Worm (Caenorhabditis elegans) whole organism, L2 larva: Measurements from ENCODE around the gene nhr-137.
A peak's percentile ranks its signal among the peaks of the same experiment; 100 is the strongest.

Experiments
- egl-27 ChIP-seq: sonication (generic microtip); optimal IDR thresholded peaks from 3 replicates; lab custom pipeline; 2017; ENCODE audit warnings: missing biosample characterization, missing genetic modification reagents, missing genetic modification characterization
- elt-1 ChIP-seq: fragments of 150-350 bp; optimal IDR thresholded peaks from 2 replicates; lab custom pipeline; 2014; ENCODE audit warnings: missing biosample characterization, missing genetic modification characterization
- nhr-6 ChIP-seq: fragments of 150-350 bp; optimal IDR thresholded peaks from 2 replicates; lab custom pipeline; 2014; ENCODE audit warnings: missing biosample characterization, missing genetic modification characterization
- nhr-77 ChIP-seq: fragments of 150-350 bp; optimal IDR thresholded peaks from 2 replicates; lab custom pipeline; 2014; ENCODE audit warnings: missing biosample characterization, missing genetic modification characterization

ce11 chrX:6669366-6669765 lies 555 bp upstream of the nhr-137 start:
- TF ChIP-seq egl-27 = no peak
- no peak for TF ChIP-seq nhr-6 (tag; lab: Kevin White, UChicago)
- peak; percentile 25 for TF ChIP-seq elt-1 (tag; lab: Kevin White, UChicago)
- TF ChIP-seq nhr-77 (tag; lab: Kevin White, UChicago) = no peak
